Worm (Caenorhabditis elegans) whole organism, midembryonic: Measurements from ENCODE around the gene T07H3.8.

Source experiments
- T22C8.4 ChIP-seq: fragments of 200-800 bp; sonication (Bioruptor generic); IDR thresholded peaks from 2 replicates; pipeline ENCODE4 v1.3.6; 2022; ENCODE audit warnings: missing genetic modification characterization, missing compliant biosample characterization
- flt-1 ChIP-seq: fragments of 200-800 bp; sonication (Bioruptor generic); IDR thresholded peaks from 2 replicates; pipeline ENCODE4 v1.3.6; 2022; ENCODE audit warnings: missing genetic modification characterization, missing compliant biosample characterization
- med-1 ChIP-seq: sonication (generic microtip); optimal IDR thresholded peaks from 2 replicates; lab custom pipeline; 2017; ENCODE audit warnings: missing genetic modification characterization, mild to moderate bottlenecking, missing compliant biosample characterization, antibody characterized with exemption, missing genetic modification reagents; ENCODE audit not compliant: insufficient read depth
- ref-1 ChIP-seq: fragments of 200-800 bp; sonication (Bioruptor generic); conservative IDR thresholded peaks from 2 replicates; pipeline ENCODE4 v1.3.6; 2022; ENCODE audit warnings: missing genetic modification reagents, missing genetic modification characterization, missing compliant biosample characterization
- tab-1 ChIP-seq: fragments of 200-800 bp; sonication (Bioruptor generic); IDR thresholded peaks from 2 replicates; pipeline ENCODE4 v1.3.6; 2022; ENCODE audit warnings: missing genetic modification characterization, missing compliant biosample characterization
- ztf-29 ChIP-seq: fragments of 200-800 bp; sonication (Bioruptor generic); IDR thresholded peaks from 2 replicates; pipeline ENCODE4 v1.3.6; 2022; ENCODE audit warnings: missing genetic modification reagents, missing genetic modification characterization, missing compliant biosample characterization

DNA sequence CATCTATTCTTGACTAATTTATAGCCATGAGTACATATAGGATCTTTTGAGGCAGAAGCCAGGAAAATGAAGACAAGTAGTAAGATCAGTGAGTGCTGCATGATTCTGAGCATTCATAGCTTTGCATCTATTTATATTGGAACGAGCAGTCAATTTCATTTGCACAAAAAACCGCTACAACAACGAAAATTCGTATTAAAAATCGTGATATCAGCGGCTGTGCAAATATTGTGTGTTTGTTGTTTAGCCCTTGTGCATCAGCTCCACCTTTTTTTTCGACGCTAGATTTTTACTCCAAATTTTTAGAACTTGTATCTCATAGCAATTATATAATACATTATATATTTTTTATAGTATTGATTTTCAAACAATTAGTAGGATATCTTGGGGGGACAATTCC lies 2.3 kb upstream of the T07H3.8 start, which contains the start of gene clec-21:
- no peak for TF ChIP-seq med-1 (GFP tag; lab: Kevin White, UChicago)
- no peak for TF ChIP-seq ztf-29 (GFP tag; lab: Robert Waterston, UW)
- no peak for TF ChIP-seq flt-1 (GFP tag; lab: Robert Waterston, UW)
- no peak for TF ChIP-seq tab-1 (GFP tag; lab: Robert Waterston, UW)
- no peak for TF ChIP-seq ref-1 (GFP tag; lab: Robert Waterston, UW)
- TF ChIP-seq T22C8.4 (GFP tag; lab: Robert Waterston, UW): no peak
